Worm (Caenorhabditis elegans) whole organism, late embryonic: ENCODE measurements around the gene pqn-36.

Experiments used
- K02D7.2 ChIP-seq: sonication (generic microtip); optimal IDR thresholded peaks from 2 replicates; lab custom pipeline; 2017; ENCODE audit warnings: mild to moderate bottlenecking, missing genetic modification characterization, missing compliant biosample characterization
- K09A11.1 ChIP-seq: sonication (generic microtip); optimal IDR thresholded peaks from 2 replicates; lab custom pipeline; 2017; ENCODE audit warnings: antibody characterized with exemption, mild to moderate bottlenecking, missing genetic modification characterization, missing compliant biosample characterization; ENCODE audit not compliant: insufficient read depth
- T23F11.4 ChIP-seq: fragments of 200-800 bp; sonication (Bioruptor generic); optimal IDR thresholded peaks from 2 replicates; lab custom pipeline; 2018; ENCODE audit warnings: mild to moderate bottlenecking, missing genetic modification characterization, missing compliant biosample characterization
- ceh-14 ChIP-seq: sonication (generic microtip); optimal IDR thresholded peaks from 2 replicates; lab custom pipeline; 2016; ENCODE audit warnings: missing genotype, missing genetic modification characterization, missing compliant biosample characterization
- ceh-18 ChIP-seq: sonication (generic microtip); optimal IDR thresholded peaks from 2 replicates; lab custom pipeline; 2016; ENCODE audit warnings: missing genetic modification characterization, missing compliant biosample characterization
- ceh-2 ChIP-seq: sonication (generic microtip); optimal IDR thresholded peaks from 2 replicates; lab custom pipeline; 2016; ENCODE audit warnings: missing genotype, missing genetic modification characterization, missing compliant biosample characterization
- ceh-22 ChIP-seq: sonication (generic microtip); optimal IDR thresholded peaks from 2 replicates; lab custom pipeline; 2017; ENCODE audit warnings: missing biosample characterization, missing genetic modification characterization
- ceh-31 ChIP-seq: sonication (generic microtip); optimal IDR thresholded peaks from 2 replicates; lab custom pipeline; 2016; ENCODE audit warnings: missing genetic modification characterization, missing compliant biosample characterization
- ceh-45 ChIP-seq: fragments of 200-800 bp; sonication (Bioruptor generic); IDR thresholded peaks from 2 replicates; pipeline ENCODE4 v1.3.6; 2022; ENCODE audit warnings: missing genetic modification reagents, missing genetic modification characterization, missing compliant biosample characterization
- ceh-9 ChIP-seq: sonication (generic microtip); optimal IDR thresholded peaks from 2 replicates; lab custom pipeline; 2016; ENCODE audit warnings: mild to moderate bottlenecking, missing genetic modification characterization, inconsistent platforms, missing compliant biosample characterization
- dve-1 ChIP-seq: sonication (generic microtip); optimal IDR thresholded peaks from 2 replicates; lab custom pipeline; 2017; ENCODE audit warnings: antibody characterized with exemption, mild to moderate bottlenecking, missing genetic modification characterization, missing compliant biosample characterization
- elt-2 ChIP-seq: sonication (generic microtip); optimal IDR thresholded peaks from 2 replicates; lab custom pipeline; 2016; ENCODE audit warnings: missing genetic modification reagents, missing genetic modification characterization, missing compliant biosample characterization
- fkh-10 ChIP-seq: fragments of 150-350 bp; optimal IDR thresholded peaks from 2 replicates; lab custom pipeline; 2014; ENCODE audit warnings: missing biosample characterization, missing genetic modification reagents, missing genetic modification characterization
- hlh-13 ChIP-seq: fragments of 200-800 bp; sonication (Bioruptor generic); optimal IDR thresholded peaks from 2 replicates; lab custom pipeline; 2018; ENCODE audit warnings: mild to moderate bottlenecking, missing genetic modification characterization, missing compliant biosample characterization
- lim-6 ChIP-seq: sonication (generic microtip); optimal IDR thresholded peaks from 2 replicates; lab custom pipeline; 2016; ENCODE audit warnings: missing genetic modification characterization, missing compliant biosample characterization
- mec-3 ChIP-seq: sonication (generic microtip); optimal IDR thresholded peaks from 2 replicates; lab custom pipeline; 2016; ENCODE audit warnings: borderline replicate concordance, missing genetic modification characterization, missing compliant biosample characterization
- nfya-1 ChIP-seq: sonication (generic microtip); optimal IDR thresholded peaks from 2 replicates; lab custom pipeline; 2017; ENCODE audit warnings: missing genetic modification characterization, mild to moderate bottlenecking, missing compliant biosample characterization, antibody characterized with exemption, moderate library complexity
- nhr-11 ChIP-seq: fragments of 150-350 bp; optimal IDR thresholded peaks from 2 replicates; lab custom pipeline; 2014; ENCODE audit warnings: missing biosample characterization, missing genetic modification characterization
- odd-2 ChIP-seq: sonication (generic microtip); optimal IDR thresholded peaks from 2 replicates; lab custom pipeline; 2017; ENCODE audit warnings: antibody characterized with exemption, mild to moderate bottlenecking, missing genetic modification characterization, missing compliant biosample characterization
- pax-1 ChIP-seq: fragments of 150-350 bp; optimal IDR thresholded peaks from 2 replicates; lab custom pipeline; 2014; ENCODE audit warnings: missing biosample characterization, missing genetic modification characterization
- pqm-1 ChIP-seq: sonication (generic microtip); optimal IDR thresholded peaks from 2 replicates; lab custom pipeline; 2016; ENCODE audit warnings: missing genetic modification characterization, missing compliant biosample characterization
- pros-1 ChIP-seq: fragments of 150-350 bp; optimal IDR thresholded peaks from 2 replicates; lab custom pipeline; 2014; ENCODE audit warnings: missing biosample characterization, missing genetic modification reagents, missing genetic modification characterization
- ref-2 ChIP-seq: sonication (generic microtip); optimal IDR thresholded peaks from 2 replicates; lab custom pipeline; 2016; ENCODE audit warnings: missing genetic modification characterization, missing compliant biosample characterization
- rnt-1 ChIP-seq: sonication (generic microtip); optimal IDR thresholded peaks from 2 replicates; lab custom pipeline; 2016; ENCODE audit warnings: missing genetic modification characterization, missing compliant biosample characterization
- sdc-2 ChIP-seq: sonication (generic microtip); optimal IDR thresholded peaks from 2 replicates; lab custom pipeline; 2016; ENCODE audit warnings: missing genotype, missing genetic modification characterization, missing compliant biosample characterization
- sox-2 ChIP-seq: fragments of 200-800 bp; sonication (Bioruptor generic); IDR thresholded peaks from 2 replicates; pipeline ENCODE4 v1.3.6; 2022; ENCODE audit warnings: missing genetic modification reagents, missing genetic modification characterization, missing compliant biosample characterization
- syd-9 ChIP-seq: sonication (generic microtip); optimal IDR thresholded peaks from 2 replicates; lab custom pipeline; 2016; ENCODE audit warnings: mild to moderate bottlenecking, missing genetic modification characterization, moderate library complexity, missing compliant biosample characterization
- tbx-2 ChIP-seq: sonication (generic microtip); optimal IDR thresholded peaks from 2 replicates; lab custom pipeline; 2016; ENCODE audit warnings: missing genetic modification characterization, missing compliant biosample characterization
- tbx-7 ChIP-seq: sonication (generic microtip); optimal IDR thresholded peaks from 2 replicates; lab custom pipeline; 2016; ENCODE audit warnings: missing genotype, missing genetic modification characterization, missing compliant biosample characterization
- ttx-3 ChIP-seq: sonication (generic microtip); optimal IDR thresholded peaks from 2 replicates; lab custom pipeline; 2016; ENCODE audit warnings: missing genetic modification reagents, missing genetic modification characterization, missing compliant biosample characterization
- unc-3 ChIP-seq, 2 experiments: fragments of 200-800 bp in 1 of 2; sonication (Bioruptor generic) in 1 of 2; sonication (generic microtip) in 1 of 2; conservative IDR thresholded peaks in 1 of 2; optimal IDR thresholded peaks in 1 of 2; 2 replicates each; pipeline versions ENCODE4 v1.3.6 to Lab custom; 2016 to 2022; ENCODE audit warnings: missing compliant biosample characterization in 2 of 2, missing genetic modification characterization in 2 of 2, missing genetic modification reagents in 1 of 2
- unc-42 ChIP-seq: sonication (generic microtip); optimal IDR thresholded peaks from 2 replicates; lab custom pipeline; 2016; ENCODE audit warnings: missing genotype, missing genetic modification characterization, missing compliant biosample characterization
- unc-86 ChIP-seq: sonication (generic microtip); optimal IDR thresholded peaks from 2 replicates; lab custom pipeline; 2016; ENCODE audit warnings: missing genetic modification characterization, missing compliant biosample characterization
- zip-5 ChIP-seq: sonication (generic microtip); optimal IDR thresholded peaks from 2 replicates; lab custom pipeline; 2016; ENCODE audit warnings: missing genetic modification characterization, missing compliant biosample characterization
- ztf-16 ChIP-seq: sonication (generic microtip); optimal IDR thresholded peaks from 2 replicates; lab custom pipeline; 2017; ENCODE audit warnings: missing genetic modification characterization, missing compliant biosample characterization

pqn-36 gene

ce11 chrX:15380437-15380836 lies 34.9 kb downstream of the pqn-36 start:
- TF ChIP-seq ceh-18 (peak; percentile 29), sox-2 (GFP tag; lab: Robert Waterston, UW) (no peak), rnt-1 (tag; lab: Kevin White, UChicago) (peak; percentile 14)

- TF ChIP-seq hlh-13 (GFP tag; lab: Kevin White, UChicago) (no peak), unc-86 (no peak), K09A11.1 (tag; lab: Kevin White, UChicago) (no peak), T23F11.4 (GFP tag; lab: Kevin White, UChicago) (no peak), ceh-31 (tag; lab: Kevin White, UChicago) (no peak), K02D7.2 (tag; lab: Kevin White, UChicago) (no peak), pros-1 (tag; lab: Kevin White, UChicago) (no peak), ceh-9 (tag; lab: Kevin White, UChicago) (no peak), elt-2 (no peak), lim-6 (tag; lab: Kevin White, UChicago) (no peak), mec-3 (no peak)
These were observed 35.4 kb downstream of the pqn-36 start for ce11 chrX:15379882-15380281.

- TF ChIP-seq unc-86 (no peak), odd-2 (tag; lab: Kevin White, UChicago) (peak; percentile 19), sdc-2 (tag; lab: Kevin White, UChicago) (no peak), unc-42 (tag; lab: Kevin White, UChicago) (no peak), tbx-2 (tag; lab: Kevin White, UChicago) (no peak), syd-9 (tag; lab: Kevin White, UChicago) (no peak), K09A11.1 (tag; lab: Kevin White, UChicago) (no peak)
These were observed 37.6 kb downstream of the pqn-36 start, which contains the start of gene svh-5 for ce11 chrX:15377724-15378123. Gene svh-5, minus strand, starts transcription at chrX:15377824.

- peak; percentile 19 for TF ChIP-seq nfya-1
- no peak for TF ChIP-seq zip-5 (tag; lab: Kevin White, UChicago)
- TF ChIP-seq pqm-1 (tag; lab: Kevin White, UChicago), result no peak
- TF ChIP-seq elt-2, result peak; percentile 9
- TF ChIP-seq ref-2, result peak; percentile 50
- no peak for TF ChIP-seq ceh-22 (tag; lab: Kevin White, UChicago)
- peak; percentile 24 for TF ChIP-seq tbx-2 (tag; lab: Kevin White, UChicago)
- TF ChIP-seq ztf-16, result no peak
- TF ChIP-seq unc-42 (tag; lab: Kevin White, UChicago), result no peak
- TF ChIP-seq tbx-7, result no peak
- no peak for TF ChIP-seq dve-1
These were observed 38.7 kb downstream of the pqn-36 start for ce11 chrX:15376580-15376979.

ce11 chrX:15375299-15375698 lies 40.0 kb downstream of the pqn-36 start:
- TF ChIP-seq elt-2 (peak; percentile 12), lim-6 (tag; lab: Kevin White, UChicago) (no peak), ceh-14 (tag; lab: Kevin White, UChicago) (no peak)

ce11 chrX:15374668-15375208 lies 40.6 kb downstream of the pqn-36 start:
- TF ChIP-seq nhr-11 (tag; lab: Kevin White, UChicago) (no peak), ceh-14 (tag; lab: Kevin White, UChicago) (no peak), elt-2 (no peak), ceh-45 (GFP tag; lab: Robert Waterston, UW) (no peak), ceh-22 (tag; lab: Kevin White, UChicago) (no peak), lim-6 (tag; lab: Kevin White, UChicago) (no peak), T23F11.4 (GFP tag; lab: Kevin White, UChicago) (no peak), ceh-18 (no peak), ceh-2 (tag; lab: Kevin White, UChicago) (no peak), unc-3 (GFP tag; conservative IDR thresholded peaks at IDR 0.05; lab: Robert Waterston, UW) (no peak), unc-3 (tag; optimal IDR thresholded peaks at IDR 0.05; lab: Kevin White, UChicago) (no peak), fkh-10 (GFP tag; lab: Kevin White, UChicago) (no peak), ttx-3 (no peak), pax-1 (no peak), zip-5 (tag; lab: Kevin White, UChicago) (no peak)
